Worm (Caenorhabditis elegans) whole organism, midembryonic: Measurements from ENCODE around the gene nhr-9.
A peak's percentile ranks its signal among the peaks of the same experiment; 100 is the strongest.

Experiments used
- T22C8.4 ChIP-seq: fragments of 200-800 bp; sonication (Bioruptor generic); IDR thresholded peaks from 2 replicates; pipeline ENCODE4 v1.3.6; 2022; ENCODE audit warnings: missing genetic modification characterization, missing compliant biosample characterization
- cog-1 ChIP-seq: sonication (generic microtip); optimal IDR thresholded peaks from 2 replicates; lab custom pipeline; 2016; ENCODE audit warnings: missing genetic modification characterization, missing compliant biosample characterization
- flt-1 ChIP-seq: fragments of 200-800 bp; sonication (Bioruptor generic); IDR thresholded peaks from 2 replicates; pipeline ENCODE4 v1.3.6; 2022; ENCODE audit warnings: missing genetic modification characterization, missing compliant biosample characterization
- klf-2 ChIP-seq: fragments of 200-800 bp; sonication (Bioruptor generic); conservative IDR thresholded peaks from 2 replicates; pipeline ENCODE4 v1.3.6; 2022; ENCODE audit warnings: missing genetic modification reagents, missing genetic modification characterization, missing compliant biosample characterization
- med-1 ChIP-seq: sonication (generic microtip); optimal IDR thresholded peaks from 2 replicates; lab custom pipeline; 2017; ENCODE audit warnings: missing genetic modification characterization, mild to moderate bottlenecking, missing compliant biosample characterization, antibody characterized with exemption, missing genetic modification reagents; ENCODE audit not compliant: insufficient read depth
- ref-1 ChIP-seq: fragments of 200-800 bp; sonication (Bioruptor generic); conservative IDR thresholded peaks from 2 replicates; pipeline ENCODE4 v1.3.6; 2022; ENCODE audit warnings: missing genetic modification reagents, missing genetic modification characterization, missing compliant biosample characterization
- tab-1 ChIP-seq: fragments of 200-800 bp; sonication (Bioruptor generic); IDR thresholded peaks from 2 replicates; pipeline ENCODE4 v1.3.6; 2022; ENCODE audit warnings: missing genetic modification characterization, missing compliant biosample characterization
- ztf-23 ChIP-seq: fragments of 200-800 bp; sonication (Bioruptor generic); IDR thresholded peaks from 2 replicates; pipeline ENCODE4 v1.3.6; 2022; ENCODE audit warnings: missing genetic modification reagents, missing genetic modification characterization, missing compliant biosample characterization
- ztf-29 ChIP-seq: fragments of 200-800 bp; sonication (Bioruptor generic); IDR thresholded peaks from 2 replicates; pipeline ENCODE4 v1.3.6; 2022; ENCODE audit warnings: missing genetic modification reagents, missing genetic modification characterization, missing compliant biosample characterization

nhr-9 gene

DNA sequence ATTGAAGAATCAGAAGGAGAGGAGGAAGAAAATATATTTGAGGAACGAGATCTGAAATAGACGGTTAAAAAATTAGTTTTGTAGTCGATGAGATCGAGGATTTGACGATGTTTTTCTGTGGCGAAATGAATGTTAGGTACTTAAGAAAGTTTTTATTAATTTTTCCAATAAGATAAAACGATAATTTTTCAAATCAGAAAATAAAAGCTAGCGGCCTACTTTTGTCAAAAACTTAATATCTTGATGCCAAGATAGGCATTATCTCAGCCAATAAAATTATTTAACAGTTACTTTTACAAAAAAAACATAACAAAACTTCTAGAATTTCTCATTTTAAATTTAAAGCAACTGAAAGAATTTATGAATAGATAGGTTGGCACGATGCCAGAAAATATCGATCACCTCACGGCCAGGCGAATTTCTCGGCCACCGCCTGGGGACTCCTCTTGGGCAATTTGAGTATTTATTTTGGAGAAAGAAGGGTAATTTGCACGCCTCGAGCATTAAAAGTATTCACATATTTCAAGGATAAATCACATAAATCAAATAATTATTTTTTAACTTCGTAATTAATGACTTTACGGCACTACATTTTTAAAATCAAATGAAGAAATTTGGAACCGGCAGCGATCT, 7.5 kb upstream of the nhr-9 start, which contains the start of gene fubl-2:
Gene fubl-2, minus strand, starts transcription at position 51 of the 633 bp plus-strand sequence.
- TF ChIP-seq med-1 (GFP tag; lab: Kevin White, UChicago) = no peak
- no peak for TF ChIP-seq flt-1 (GFP tag; lab: Robert Waterston, UW)
- TF ChIP-seq T22C8.4 (GFP tag; lab: Robert Waterston, UW) = no peak; the same call in 1 of the 2 replicates
- TF ChIP-seq ztf-23 = 0 out of 2 replicates have a peak, but pooled peaks have one; percentile 27

DNA sequence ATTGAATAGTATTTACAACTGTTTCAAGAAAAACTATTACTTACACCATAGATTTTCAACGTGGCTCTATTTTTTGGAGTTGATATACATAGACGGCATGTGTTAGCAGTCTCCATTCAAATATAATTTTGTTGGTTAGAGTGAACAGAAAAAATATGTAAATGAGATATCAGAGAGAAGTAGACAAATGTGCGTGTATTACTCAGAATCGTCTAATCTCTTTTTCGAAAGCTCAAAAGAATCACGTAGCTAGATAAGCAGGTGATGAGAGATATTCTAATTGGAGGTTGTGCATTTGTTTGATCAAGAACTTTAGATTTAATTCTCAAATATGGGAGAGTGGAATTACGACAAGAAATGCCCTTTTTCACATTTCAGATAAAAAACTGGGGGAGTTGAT, 4.7 kb upstream of the nhr-9 start, which contains the start of gene ZK418.10:
Gene ZK418.10, minus strand, starts transcription at position 148 of the 400 bp plus-strand sequence.
- TF ChIP-seq cog-1 (no peak), klf-2 (GFP tag; lab: Robert Waterston, UW) (no peak), tab-1 (no peak), ref-1 (no peak), ztf-23 (no peak), ztf-29 (no peak), T22C8.4 (GFP tag; lab: Robert Waterston, UW) (no peak), med-1 (GFP tag; lab: Kevin White, UChicago) (no peak), flt-1 (GFP tag; lab: Robert Waterston, UW) (no peak)

- no peak for TF ChIP-seq cog-1
Measured at ce11 chrIII:7091042-7091441, 4.2 kb upstream of the nhr-9 start, which contains the start of gene ZK418.2. TSS of gene ZK418.2 (plus strand) at chrIII:7091342.

ce11 chrIII:7096481-7096880, 1.2 kb downstream of the nhr-9 start:
- TF ChIP-seq med-1 (GFP tag; lab: Kevin White, UChicago) (no peak), ztf-29 (no peak), klf-2 (GFP tag; lab: Robert Waterston, UW) (no peak), tab-1 (no peak), ztf-23 (no peak), flt-1 (GFP tag; lab: Robert Waterston, UW) (no peak), cog-1 (no peak), T22C8.4 (GFP tag; lab: Robert Waterston, UW) (no peak), ref-1 (no peak)

DNA sequence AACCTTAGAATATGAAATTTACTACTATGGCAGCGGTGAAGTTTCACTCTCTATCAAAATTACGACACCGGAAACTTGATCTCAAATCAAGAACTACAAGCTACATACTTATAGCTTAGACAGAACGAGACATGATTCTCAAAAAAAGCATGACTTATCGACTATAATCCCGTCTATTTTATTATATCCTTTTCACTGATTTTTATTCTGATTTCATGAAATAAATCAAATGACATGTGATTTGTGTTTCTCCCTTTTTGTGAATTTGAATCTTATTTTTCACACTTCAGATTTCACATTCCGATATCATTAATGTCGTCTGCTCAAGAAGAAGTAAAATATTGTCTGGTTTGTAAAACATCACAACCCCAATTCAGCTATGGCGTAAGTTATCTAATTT, 4.7 kb downstream of the nhr-9 start, which contains the start of gene ZK418.11:
Gene ZK418.11, plus strand, starts transcription at position 289 of the 400 bp plus-strand sequence.
- TF ChIP-seq ztf-23 (no peak), ref-1 (no peak), ztf-29 (no peak)

- TF ChIP-seq klf-2 (GFP tag; lab: Robert Waterston, UW) = no peak
- TF ChIP-seq ztf-29 = no peak
- no peak for TF ChIP-seq T22C8.4 (GFP tag; lab: Robert Waterston, UW)
- TF ChIP-seq flt-1 (GFP tag; lab: Robert Waterston, UW) = no peak
- no peak for TF ChIP-seq tab-1
- no peak for TF ChIP-seq ztf-23
- no peak for TF ChIP-seq ref-1
- TF ChIP-seq med-1 (GFP tag; lab: Kevin White, UChicago) = no peak
- TF ChIP-seq cog-1 = no peak
Measured at ce11 chrIII:7101814-7102477, 6.7 kb downstream of the nhr-9 start.

- TF ChIP-seq med-1 (GFP tag; lab: Kevin White, UChicago) (no peak), flt-1 (GFP tag; lab: Robert Waterston, UW) (no peak), klf-2 (GFP tag; lab: Robert Waterston, UW) (no peak)
Measured at ce11 chrIII:7103940-7104440, 8.7 kb downstream of the nhr-9 start, which contains the start of gene cpg-2. TSS of gene cpg-2 (minus strand) at chrIII:7103990.

DNA sequence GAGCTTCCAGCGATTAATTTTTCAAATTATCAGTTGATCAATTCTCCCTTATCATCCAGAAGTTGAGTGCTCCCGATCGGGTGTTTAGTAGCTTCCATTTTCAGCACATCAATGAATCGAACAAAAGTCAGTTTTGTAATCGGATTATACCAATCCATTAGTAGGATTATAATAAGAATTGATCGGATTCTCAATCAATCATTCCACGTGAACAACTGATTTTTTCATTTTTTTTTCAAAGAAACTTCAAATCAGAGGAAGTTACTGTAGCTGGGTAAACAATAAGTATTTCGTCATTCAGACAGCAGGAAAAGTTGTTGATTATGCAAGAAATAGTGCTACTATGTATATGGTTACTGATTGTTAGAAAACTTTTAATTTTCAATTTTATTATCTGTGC, 11.6 kb downstream of the nhr-9 start:
- no peak for TF ChIP-seq ztf-29
- no peak for TF ChIP-seq cog-1
- TF ChIP-seq med-1 (GFP tag; lab: Kevin White, UChicago) = no peak
- TF ChIP-seq ref-1 = no peak

DNA sequence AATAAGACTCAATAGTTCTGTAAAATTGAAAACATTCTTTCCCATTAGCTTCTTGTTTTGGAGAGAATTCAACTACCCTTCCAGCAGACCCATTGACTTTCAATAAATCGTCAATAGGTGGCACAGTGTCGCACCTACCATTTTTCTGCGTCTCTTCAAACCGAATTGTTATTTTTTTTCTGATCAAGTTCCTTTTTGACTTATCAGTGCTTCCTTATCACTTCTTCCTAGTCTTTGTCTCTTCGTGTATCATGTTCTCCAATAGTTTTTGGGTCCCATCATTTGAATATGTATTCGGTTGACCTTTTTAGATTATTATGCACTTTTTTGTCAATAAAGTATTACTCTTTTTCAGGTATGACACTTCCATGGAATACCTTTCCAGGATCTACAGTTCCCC, 12.7 kb downstream of the nhr-9 start, which contains the start of gene odd-1:
Gene odd-1, plus strand, starts transcription at position 349 of the 400 bp plus-strand sequence.
- no peak for TF ChIP-seq cog-1
- TF ChIP-seq ztf-23 = no peak
- no peak for TF ChIP-seq T22C8.4 (GFP tag; lab: Robert Waterston, UW)
- no peak for TF ChIP-seq flt-1 (GFP tag; lab: Robert Waterston, UW)
- TF ChIP-seq ref-1 = no peak
- no peak for TF ChIP-seq ztf-29
- no peak for TF ChIP-seq tab-1
- no peak for TF ChIP-seq med-1 (GFP tag; lab: Kevin White, UChicago)
- no peak for TF ChIP-seq klf-2 (GFP tag; lab: Robert Waterston, UW)

DNA sequence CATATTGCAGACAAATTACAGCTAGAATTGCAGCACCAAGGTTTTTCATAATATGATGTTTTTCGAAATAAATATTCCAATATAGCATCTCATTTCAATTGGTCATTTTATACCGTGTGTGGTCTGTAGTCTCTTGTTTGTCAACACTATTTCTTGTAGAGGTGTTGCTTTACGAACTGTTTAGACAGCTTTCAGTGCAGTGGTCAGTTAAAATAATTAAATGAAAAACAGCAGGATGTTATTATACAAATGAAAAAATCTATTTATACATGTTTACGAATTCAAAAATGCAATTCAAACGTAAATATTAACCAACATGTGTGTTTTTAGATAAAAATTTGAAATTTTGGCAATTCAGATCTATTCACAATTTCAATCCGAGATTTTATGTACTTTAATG, 16.5 kb downstream of the nhr-9 start, which contains the start of gene B0280.7:
Gene B0280.7, minus strand, starts transcription at position 101 of the 400 bp plus-strand sequence.
- no peak for TF ChIP-seq med-1 (GFP tag; lab: Kevin White, UChicago)
- no peak for TF ChIP-seq T22C8.4 (GFP tag; lab: Robert Waterston, UW)

ce11 chrIII:7112285-7112684, 17.0 kb downstream of the nhr-9 start:
- no peak for TF ChIP-seq ztf-23
- no peak for TF ChIP-seq klf-2 (GFP tag; lab: Robert Waterston, UW)
- TF ChIP-seq tab-1 = no peak
- no peak for TF ChIP-seq flt-1 (GFP tag; lab: Robert Waterston, UW)
- no peak for TF ChIP-seq cog-1
- TF ChIP-seq ref-1 = no peak
- no peak for TF ChIP-seq T22C8.4 (GFP tag; lab: Robert Waterston, UW)
- no peak for TF ChIP-seq ztf-29
- TF ChIP-seq med-1 (GFP tag; lab: Kevin White, UChicago) = no peak
